Worm (Caenorhabditis elegans): Measurements from ENCODE around the gene ift-43.

The ift-43 gene

DNA sequence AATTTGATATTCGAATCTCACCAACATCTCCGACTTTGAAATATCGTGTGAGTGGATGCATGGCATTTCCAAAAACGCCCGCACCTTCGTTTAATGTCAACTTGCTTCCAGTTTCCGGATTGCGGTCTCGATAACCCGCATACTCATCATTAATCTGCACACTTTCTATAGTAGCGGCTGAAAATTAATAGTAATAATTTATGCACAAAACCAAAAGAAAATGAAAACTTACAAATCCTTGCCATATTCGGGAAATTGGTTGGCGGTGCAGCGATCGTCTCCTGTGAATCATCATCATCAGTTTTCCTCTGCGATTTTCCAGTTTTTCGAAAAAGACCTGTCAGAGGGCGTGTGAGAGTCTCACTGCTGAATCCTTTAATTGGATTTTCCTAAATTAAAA lies 431 bp downstream of the ift-43 start:
- TF ChIP-seq ztf-4 (tag; optimal IDR thresholded peaks at IDR 0.05) (no peak), nhr-43 (tag; optimal IDR thresholded peaks at IDR 0.05; ENCODE audit: poor library complexity, severe bottlenecking) (no peak), zag-1 (tag; optimal IDR thresholded peaks at IDR 0.05) (no peak)

DNA sequence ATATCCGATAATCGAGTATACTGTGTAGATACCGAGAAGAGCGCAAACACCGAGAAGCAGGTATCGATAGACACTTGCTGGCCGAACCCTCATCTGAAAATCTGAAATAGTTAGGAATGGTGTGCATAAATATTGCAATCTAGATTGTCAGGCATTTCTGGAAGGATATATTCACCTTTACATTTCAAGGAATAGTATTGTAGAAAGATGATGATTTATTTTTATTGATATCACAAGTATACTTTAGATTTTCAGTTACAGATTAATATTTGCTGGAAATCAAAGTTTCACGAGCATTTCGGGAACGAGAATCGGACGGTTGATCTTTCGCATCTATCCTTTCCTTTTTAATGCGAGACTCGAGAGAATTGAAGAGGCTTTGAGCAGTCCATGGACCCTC lies 911 bp downstream of the ift-43 start, which contains the start of gene fut-3:
fut-3 (minus strand) TSS at position 101 of the 400 bp plus-strand sequence.
- TF ChIP-seq lin-39 (tag; optimal IDR thresholded peaks at IDR 0.05), result no peak
- no peak for TF ChIP-seq nhr-25 (tag; optimal IDR thresholded peaks at IDR 0.05)
- no peak for TF ChIP-seq nhr-12 (tag; optimal IDR thresholded peaks at IDR 0.05)
- TF ChIP-seq pha-4 (tag; optimal IDR thresholded peaks at IDR 0.05), result no peak
- TF ChIP-seq egl-27 (tag; optimal IDR thresholded peaks at IDR 0.05), result no peak
- no peak for TF ChIP-seq lin-15B (tag; optimal IDR thresholded peaks at IDR 0.05)
- no peak for TF ChIP-seq pqm-1 (tag; optimal IDR thresholded peaks at IDR 0.05)
- TF ChIP-seq ceh-28 (tag; optimal IDR thresholded peaks at IDR 0.05), result no peak
- no peak for TF ChIP-seq hmg-11 (tag; optimal IDR thresholded peaks at IDR 0.05)
- no peak for TF ChIP-seq mml-1 (tag; optimal IDR thresholded peaks at IDR 0.05)
- TF ChIP-seq unc-39 (tag; optimal IDR thresholded peaks at IDR 0.05), result no peak
- TF ChIP-seq snpc-4 (tag; optimal IDR thresholded peaks at IDR 0.05), result no peak
- TF ChIP-seq tbx-2 (tag; optimal IDR thresholded peaks at IDR 0.05), result no peak
- TF ChIP-seq ceh-16 (tag; optimal IDR thresholded peaks at IDR 0.05), result no peak
- TF ChIP-seq aly-2 (tag; optimal IDR thresholded peaks at IDR 0.05), result no peak
- no peak for TF ChIP-seq fos-1 (tag; optimal IDR thresholded peaks at IDR 0.05)
- TF ChIP-seq ama-1 (optimal IDR thresholded peaks at IDR 0.05), result no peak
- no peak for TF ChIP-seq ceh-9 (tag; optimal IDR thresholded peaks at IDR 0.05)

DNA sequence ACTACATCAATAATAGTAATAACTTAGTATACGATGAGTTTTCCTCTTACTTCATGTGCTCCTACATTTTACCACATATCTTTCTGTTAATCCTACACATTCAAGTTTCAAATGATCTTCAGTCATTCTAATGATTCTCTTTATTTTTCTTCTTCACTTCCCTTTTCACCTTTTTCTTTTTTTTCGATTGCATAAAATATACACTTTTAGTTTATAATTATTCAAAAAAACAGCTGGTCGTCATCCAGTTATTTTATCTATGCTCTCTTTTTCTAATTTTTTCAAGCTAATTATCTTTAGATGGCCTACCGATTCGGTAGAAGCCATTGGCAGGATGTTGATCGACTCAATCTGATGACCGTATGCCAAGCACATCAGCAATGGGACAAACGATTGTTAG lies 6.4 kb downstream of the ift-43 start, which contains the start of gene F59E12.1:
F59E12.1 (plus strand) TSS at position 301 of the 400 bp plus-strand sequence.
- no peak for TF ChIP-seq nhr-237 (tag; optimal IDR thresholded peaks at IDR 0.05)
- no peak for TF ChIP-seq egl-27 (tag; optimal IDR thresholded peaks at IDR 0.05)
- TF ChIP-seq sea-2 (GFP tag; optimal IDR thresholded peaks at IDR 0.05), result no peak
- no peak for TF ChIP-seq ztf-11 (tag; optimal IDR thresholded peaks at IDR 0.05)
- no peak for TF ChIP-seq R02D3.7 (tag; optimal IDR thresholded peaks at IDR 0.05)
- no peak for TF ChIP-seq elt-1 (tag; optimal IDR thresholded peaks at IDR 0.05)
- TF ChIP-seq nhr-11 (tag; optimal IDR thresholded peaks at IDR 0.05), result no peak
- no peak for TF ChIP-seq mml-1 (tag; optimal IDR thresholded peaks at IDR 0.05)
- no peak for TF ChIP-seq nfya-1 (tag; optimal IDR thresholded peaks at IDR 0.05; ENCODE audit: insufficient read depth)
- no peak for TF ChIP-seq nhr-23 (tag; optimal IDR thresholded peaks at IDR 0.05)

DNA sequence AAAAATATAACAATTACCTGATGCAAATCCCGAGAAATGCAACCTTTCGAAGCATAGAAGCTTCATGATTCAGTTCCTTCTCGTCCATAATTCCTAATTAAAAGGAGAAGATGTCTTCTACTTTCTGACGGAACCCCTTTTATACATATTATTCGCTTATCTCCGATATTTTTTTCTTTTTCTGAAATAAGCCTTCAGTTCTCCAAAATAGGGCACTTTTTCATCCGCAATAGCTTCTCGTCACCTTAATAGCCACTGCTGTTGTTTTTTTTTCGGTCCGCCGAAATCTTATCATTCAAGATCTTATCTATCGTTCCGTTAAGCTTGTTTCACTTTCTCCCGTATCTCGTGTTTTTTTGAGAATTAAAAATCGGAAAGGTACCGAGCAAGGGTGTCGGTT lies 8.3 kb downstream of the ift-43 start, which contains the start of gene bli-2:
bli-2 (minus strand) TSS at position 101 of the 400 bp plus-strand sequence.
- no peak for TF ChIP-seq jun-1 (tag; optimal IDR thresholded peaks at IDR 0.05)
- TF ChIP-seq nhr-77 (tag; optimal IDR thresholded peaks at IDR 0.05), result no peak
- TF ChIP-seq nhr-43 (tag; optimal IDR thresholded peaks at IDR 0.05; ENCODE audit: poor library complexity, severe bottlenecking), result no peak
- no peak for TF ChIP-seq ztf-11 (tag; optimal IDR thresholded peaks at IDR 0.05)
- no peak for TF ChIP-seq nhr-28 (tag; optimal IDR thresholded peaks at IDR 0.05)
- no peak for TF ChIP-seq nhr-12 (tag; optimal IDR thresholded peaks at IDR 0.05)
- no peak for TF ChIP-seq aly-2 (tag; optimal IDR thresholded peaks at IDR 0.05)
- TF ChIP-seq lin-39 (tag; optimal IDR thresholded peaks at IDR 0.05), result no peak
- no peak for TF ChIP-seq ama-1 (optimal IDR thresholded peaks at IDR 0.05)
- no peak for TF ChIP-seq pqm-1 (tag; optimal IDR thresholded peaks at IDR 0.05)
- TF ChIP-seq elt-1 (tag; optimal IDR thresholded peaks at IDR 0.05), result no peak
- TF ChIP-seq egl-5 (tag; optimal IDR thresholded peaks at IDR 0.05), result no peak
- no peak for TF ChIP-seq nhr-25 (tag; optimal IDR thresholded peaks at IDR 0.05)
- TF ChIP-seq daf-12 (tag; optimal IDR thresholded peaks at IDR 0.05), result no peak
- no peak for TF ChIP-seq nhr-23 (tag; optimal IDR thresholded peaks at IDR 0.05)
- TF ChIP-seq sea-2 (GFP tag; optimal IDR thresholded peaks at IDR 0.05), result no peak
- TF ChIP-seq pha-4 (tag; optimal IDR thresholded peaks at IDR 0.05), result no peak
- no peak for TF ChIP-seq nhr-67 (tag; optimal IDR thresholded peaks at IDR 0.05)

DNA sequence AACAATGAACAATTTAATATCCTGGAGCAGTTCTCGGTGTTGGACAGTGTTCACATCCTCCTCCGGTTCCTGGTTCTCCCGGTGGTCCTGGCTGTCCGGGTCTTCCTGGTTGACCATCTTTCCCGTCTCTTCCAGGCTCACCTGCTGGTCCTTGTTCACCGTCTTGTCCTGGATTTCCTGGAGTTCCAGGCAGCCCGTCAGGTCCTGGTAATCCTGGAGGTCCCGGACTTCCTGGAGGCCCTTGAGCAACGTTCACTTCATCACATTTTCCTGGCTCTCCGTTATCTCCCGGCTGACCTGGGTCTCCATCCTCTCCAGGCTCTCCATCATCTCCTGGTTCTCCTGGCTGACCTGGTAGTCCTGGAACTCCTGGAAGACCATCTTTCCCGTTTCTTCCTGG lies 9.2 kb downstream of the ift-43 start:
- TF ChIP-seq nhr-23 (tag; optimal IDR thresholded peaks at IDR 0.05) (no peak), daf-12 (tag; optimal IDR thresholded peaks at IDR 0.05) (no peak), unc-39 (tag; optimal IDR thresholded peaks at IDR 0.05) (no peak), nhr-43 (tag; optimal IDR thresholded peaks at IDR 0.05; ENCODE audit: poor library complexity, severe bottlenecking) (no peak), nhr-77 (tag; optimal IDR thresholded peaks at IDR 0.05) (no peak), hmg-11 (tag; optimal IDR thresholded peaks at IDR 0.05) (no peak), nhr-76 (tag; optimal IDR thresholded peaks at IDR 0.05) (no peak), fkh-2 (tag; optimal IDR thresholded peaks at IDR 0.05) (no peak), nhr-25 (tag; optimal IDR thresholded peaks at IDR 0.05) (no peak), ama-1 (optimal IDR thresholded peaks at IDR 0.05) (no peak), ceh-82 (tag; optimal IDR thresholded peaks at IDR 0.05) (no peak), nhr-237 (tag; optimal IDR thresholded peaks at IDR 0.05) (no peak), pqm-1 (tag; optimal IDR thresholded peaks at IDR 0.05) (no peak), skn-1 (tag; optimal IDR thresholded peaks at IDR 0.05) (no peak), nhr-12 (tag; optimal IDR thresholded peaks at IDR 0.05) (no peak)

All from whole organism, L3 larva.